Fruit fly (Drosophila melanogaster) whole organism, prepupa: Measurements from ENCODE around the gene Chmp1.

ENCODE experiments used
- Blimp-1 ChIP-seq: fragments of 200-800 bp; sonication (Bioruptor generic); optimal IDR thresholded peaks from 3 replicates; lab custom pipeline; 2017; ENCODE audit warnings: missing biosample characterization, missing genetic modification characterization, mild to moderate bottlenecking, moderate library complexity, missing genetic modification reagents
- CG10631 ChIP-seq: fragments of 200-800 bp; sonication (Bioruptor generic); optimal IDR thresholded peaks from 2 replicates; lab custom pipeline; 2016; ENCODE audit warnings: missing biosample characterization, missing genetic modification characterization
- CG10669 ChIP-seq: fragments of 200-800 bp; sonication (Bioruptor generic); optimal IDR thresholded peaks from 3 replicates; lab custom pipeline; 2018; ENCODE audit warnings: missing biosample characterization, mild to moderate bottlenecking, missing genetic modification characterization, moderate library complexity
- CG11294 ChIP-seq: fragments of 200-800 bp; sonication (Bioruptor generic); IDR thresholded peaks from 2 replicates; pipeline ENCODE4 v1.3.6; 2022; ENCODE audit warnings: missing biosample characterization, missing genetic modification characterization
- CG11762 ChIP-seq: fragments of 200-800 bp; sonication (Bioruptor generic); optimal IDR thresholded peaks from 3 replicates; lab custom pipeline; 2016; ENCODE audit warnings: missing biosample characterization, missing genetic modification characterization; ENCODE audit not compliant: insufficient read depth
- CG15336 ChIP-seq: fragments of 200-800 bp; sonication (Bioruptor generic); IDR thresholded peaks from 2 replicates; pipeline ENCODE4 v1.3.6; 2022; ENCODE audit warnings: missing biosample characterization, missing genetic modification characterization
- CG1621 ChIP-seq: fragments of 200-800 bp; sonication (Bioruptor generic); optimal IDR thresholded peaks from 3 replicates; lab custom pipeline; 2018; ENCODE audit warnings: missing biosample characterization, mild to moderate bottlenecking, missing genetic modification characterization
- CG16779 ChIP-seq: fragments of 200-800 bp; sonication (Bioruptor generic); optimal IDR thresholded peaks from 3 replicates; lab custom pipeline; 2017; ENCODE audit warnings: missing biosample characterization, mild to moderate bottlenecking, missing genetic modification characterization
- CG32006 ChIP-seq: fragments of 200-800 bp; sonication (Bioruptor generic); optimal IDR thresholded peaks from 3 replicates; lab custom pipeline; 2017; ENCODE audit warnings: missing biosample characterization, mild to moderate bottlenecking, missing genetic modification characterization
- CG3919 ChIP-seq: fragments of 200-800 bp; sonication (Bioruptor generic); optimal IDR thresholded peaks from 3 replicates; lab custom pipeline; 2016; ENCODE audit warnings: missing biosample characterization, missing genetic modification characterization
- CG4318 ChIP-seq: fragments of 200-800 bp; sonication (Bioruptor generic); optimal IDR thresholded peaks from 3 replicates; lab custom pipeline; 2017; ENCODE audit warnings: missing biosample characterization, mild to moderate bottlenecking, missing genetic modification characterization
- CG6163 ChIP-seq: fragments of 200-800 bp; sonication (Bioruptor generic); IDR thresholded peaks from 3 replicates; pipeline ENCODE4 v1.3.6; 2022; ENCODE audit warnings: missing biosample characterization, missing genetic modification characterization
- CG6276 ChIP-seq: fragments of 200-800 bp; sonication (Bioruptor generic); optimal IDR thresholded peaks from 2 replicates; lab custom pipeline; 2017; ENCODE audit warnings: missing biosample characterization, mild to moderate bottlenecking, missing genetic modification characterization
- CG6792 ChIP-seq: fragments of 200-800 bp; sonication (Bioruptor generic); optimal IDR thresholded peaks from 3 replicates; lab custom pipeline; 2016; ENCODE audit warnings: missing biosample characterization, missing genetic modification characterization
- CG6808 ChIP-seq: fragments of 200-800 bp; sonication (Bioruptor generic); optimal IDR thresholded peaks from 3 replicates; lab custom pipeline; 2017; ENCODE audit warnings: missing biosample characterization, missing genetic modification characterization, mild to moderate bottlenecking, moderate library complexity, missing genetic modification reagents
- CG6854 ChIP-seq: fragments of 200-800 bp; sonication (Bioruptor generic); optimal IDR thresholded peaks from 2 replicates; lab custom pipeline; 2017; ENCODE audit warnings: missing biosample characterization, mild to moderate bottlenecking, missing genetic modification characterization
- CG8119 ChIP-seq: fragments of 200-800 bp; sonication (Bioruptor generic); IDR thresholded peaks from 3 replicates; pipeline ENCODE4 v1.3.6; 2022; ENCODE audit warnings: missing biosample characterization, missing genetic modification characterization
- CG8632 ChIP-seq: fragments of 200-800 bp; sonication (Bioruptor generic); optimal IDR thresholded peaks from 3 replicates; lab custom pipeline; 2016; ENCODE audit warnings: missing biosample characterization, missing genetic modification characterization
- CG9139 ChIP-seq: fragments of 200-800 bp; sonication (Bioruptor generic); optimal IDR thresholded peaks from 3 replicates; lab custom pipeline; 2017; ENCODE audit warnings: missing biosample characterization, mild to moderate bottlenecking, missing genetic modification characterization
- Eip75B ChIP-seq: fragments of 200-800 bp; sonication (Bioruptor generic); optimal IDR thresholded peaks from 3 replicates; lab custom pipeline; 2016; ENCODE audit warnings: missing biosample characterization, missing genetic modification characterization
- Eip78C ChIP-seq: fragments of 200-800 bp; sonication (Bioruptor generic); peaks from one replicate; lab custom pipeline; 2016; ENCODE audit warnings: missing biosample characterization, missing genetic modification characterization
- Eip93F ChIP-seq: fragments of 200-800 bp; sonication (Bioruptor generic); optimal IDR thresholded peaks from 2 replicates; lab custom pipeline; 2016; ENCODE audit warnings: missing biosample characterization, mild to moderate bottlenecking, missing genetic modification characterization
- Ets21C ChIP-seq: fragments of 200-800 bp; sonication (Bioruptor generic); optimal IDR thresholded peaks from 3 replicates; lab custom pipeline; 2016; ENCODE audit warnings: missing biosample characterization, missing genetic modification characterization
- Ets96B ChIP-seq: fragments of 200-800 bp; optimal IDR thresholded peaks from 2 replicates; lab custom pipeline; 2019; ENCODE audit warnings: missing biosample characterization, mild to moderate bottlenecking, missing genetic modification characterization, moderate library complexity
- Hr38 ChIP-seq: sonication (Bioruptor generic); optimal IDR thresholded peaks from 2 replicates; lab custom pipeline; 2016; ENCODE audit warnings: missing biosample characterization, missing genetic modification characterization
- Hr39 ChIP-seq: fragments of 200-800 bp; sonication (Bioruptor generic); optimal IDR thresholded peaks from 2 replicates; lab custom pipeline; 2016; ENCODE audit warnings: missing biosample characterization, missing genetic modification characterization
- Hr4 ChIP-seq: fragments of 200-800 bp; sonication (Bioruptor generic); optimal IDR thresholded peaks from 3 replicates; lab custom pipeline; 2016; ENCODE audit warnings: missing biosample characterization, missing genetic modification characterization
- Met ChIP-seq: fragments of 200-800 bp; sonication (Bioruptor generic); optimal IDR thresholded peaks from 3 replicates; lab custom pipeline; 2016; ENCODE audit warnings: missing biosample characterization, missing genetic modification characterization
- OdsH ChIP-seq: fragments of 200-800 bp; sonication (Bioruptor generic); optimal IDR thresholded peaks from 3 replicates; lab custom pipeline; 2016; ENCODE audit warnings: missing biosample characterization, missing genetic modification characterization
- Sox102F ChIP-seq: fragments of 200-800 bp; sonication (Bioruptor generic); optimal IDR thresholded peaks from 2 replicates; lab custom pipeline; 2016; ENCODE audit warnings: missing biosample characterization, mild to moderate bottlenecking, missing genetic modification characterization
- acj6 ChIP-seq: fragments of 200-800 bp; sonication (Bioruptor generic); optimal IDR thresholded peaks from 3 replicates; lab custom pipeline; 2016; ENCODE audit warnings: missing biosample characterization, missing genetic modification characterization
- cyc ChIP-seq: fragments of 200-800 bp; sonication (Bioruptor generic); optimal IDR thresholded peaks from 3 replicates; lab custom pipeline; 2016; ENCODE audit warnings: missing biosample characterization, missing genetic modification characterization
- dac ChIP-seq: fragments of 200-800 bp; sonication (Bioruptor generic); optimal IDR thresholded peaks from 2 replicates; lab custom pipeline; 2017; ENCODE audit warnings: missing biosample characterization, mild to moderate bottlenecking, missing genetic modification characterization
- dsx ChIP-seq: fragments of 200-800 bp; optimal IDR thresholded peaks from 3 replicates; lab custom pipeline; 2019; ENCODE audit warnings: missing biosample characterization, mild to moderate bottlenecking, missing genetic modification characterization, moderate library complexity; ENCODE audit not compliant: poor library complexity, severe bottlenecking
- eg ChIP-seq: fragments of 200-800 bp; sonication (Bioruptor generic); IDR thresholded peaks from 3 replicates; pipeline ENCODE4 v1.3.6; 2022; ENCODE audit warnings: missing biosample characterization, missing genetic modification characterization
- esn ChIP-seq: fragments of 200-800 bp; sonication (Bioruptor generic); optimal IDR thresholded peaks from 2 replicates; lab custom pipeline; 2016; ENCODE audit warnings: missing biosample characterization, mild to moderate bottlenecking, missing genetic modification characterization, moderate library complexity
- fd59A ChIP-seq: fragments of 200-800 bp; sonication (Bioruptor generic); optimal IDR thresholded peaks from 2 replicates; lab custom pipeline; 2017; ENCODE audit warnings: missing biosample characterization, mild to moderate bottlenecking, missing genetic modification characterization, missing genetic modification reagents
- fd85E ChIP-seq: fragments of 200-800 bp; sonication (Bioruptor generic); optimal IDR thresholded peaks from 3 replicates; lab custom pipeline; 2016; ENCODE audit warnings: missing biosample characterization, missing genetic modification characterization
- fkh ChIP-seq: fragments of 200-800 bp; sonication (Bioruptor generic); optimal IDR thresholded peaks from 3 replicates; lab custom pipeline; 2017; ENCODE audit warnings: missing biosample characterization, mild to moderate bottlenecking, missing genetic modification characterization, moderate library complexity
- lz ChIP-seq: fragments of 200-800 bp; sonication (Bioruptor generic); optimal IDR thresholded peaks from 3 replicates; lab custom pipeline; 2016; ENCODE audit warnings: missing biosample characterization, missing genetic modification characterization
- net ChIP-seq: fragments of 200-800 bp; sonication (Bioruptor generic); optimal IDR thresholded peaks from 3 replicates; lab custom pipeline; 2016; ENCODE audit warnings: missing biosample characterization, missing genetic modification characterization
- pdm3 ChIP-seq: fragments of 200-800 bp; sonication (Bioruptor generic); optimal IDR thresholded peaks from 3 replicates; lab custom pipeline; 2016; ENCODE audit warnings: missing biosample characterization, missing genetic modification characterization
- spab ChIP-seq: fragments of 200-800 bp; sonication (Bioruptor generic); optimal IDR thresholded peaks from 2 replicates; lab custom pipeline; 2017; ENCODE audit warnings: missing biosample characterization, mild to moderate bottlenecking, missing genetic modification characterization, missing genetic modification reagents
- ss ChIP-seq, 2 experiments: fragments of 200-800 bp; sonication (Bioruptor generic); optimal IDR thresholded peaks; 2 replicates in 1 of 2; 3 replicates in 1 of 2; lab custom pipeline; 2017 to 2018; ENCODE audit warnings: mild to moderate bottlenecking in 2 of 2, missing biosample characterization in 2 of 2, missing genetic modification characterization in 2 of 2, moderate library complexity in 1 of 2
- svp ChIP-seq: fragments of 200-800 bp; sonication (Bioruptor generic); peaks from one replicate; lab custom pipeline; 2016; ENCODE audit warnings: missing biosample characterization, missing genetic modification characterization
- topi ChIP-seq: fragments of 200-800 bp; sonication (Bioruptor generic); optimal IDR thresholded peaks from 3 replicates; lab custom pipeline; 2016; ENCODE audit warnings: missing biosample characterization, missing genetic modification characterization
- vri ChIP-seq: fragments of 200-800 bp; sonication (Bioruptor generic); optimal IDR thresholded peaks from 3 replicates; lab custom pipeline; 2016; ENCODE audit warnings: missing biosample characterization, mild to moderate bottlenecking, missing genetic modification characterization

Gene Chmp1

dm6 chr3L:18681550-18682217 is 2.2 kb downstream of the Chmp1 start, which contains the start of the genes Sgf11 and CG32202 (continued):
- TF ChIP-seq CG8119 (GFP tag; lab: Robert Waterston, UW) (no peak), CG6276 (no peak), fd85E (GFP tag; lab: Kevin White, UChicago) (no peak), vri (GFP tag; lab: Kevin White, UChicago) (no peak), CG11294 (no peak), svp (peak; percentile 58), CG15336 (GFP tag; lab: Robert Waterston, UW) (peak; percentile 68), net (GFP tag; lab: Kevin White, UChicago) (no peak), Eip78C (GFP tag; lab: Kevin White, UChicago) (peak; percentile 51)

dm6 chr3L:18675363-18675866 is 8.4 kb downstream of the Chmp1 start, which contains the start of the genes GNBP2 and GNBP1:
GNBP2 (minus strand) TSS chr3L:18675413.
GNBP1 (plus strand) TSS chr3L:18675800.
- TF ChIP-seq OdsH (GFP tag; lab: Kevin White, UChicago): peak; percentile 88
- TF ChIP-seq CG32006 (GFP tag; lab: Kevin White, UChicago): peak; percentile 90
- TF ChIP-seq CG1621: peak; percentile 32
- peak; percentile 88 for TF ChIP-seq topi (GFP tag; lab: Kevin White, UChicago)
- TF ChIP-seq CG10669: peak; percentile 84
- TF ChIP-seq fkh: no peak
- TF ChIP-seq vri (GFP tag; lab: Kevin White, UChicago): no peak
- TF ChIP-seq CG11762 (GFP tag; lab: Kevin White, UChicago): peak; percentile 84
- peak; percentile 88 for TF ChIP-seq CG6792 (GFP tag; lab: Kevin White, UChicago)
- peak; percentile 51 for TF ChIP-seq Ets21C
- TF ChIP-seq CG16779 (tag; lab: Kevin White, UChicago): no peak
- TF ChIP-seq Hr4 (GFP tag; lab: Kevin White, UChicago): peak; percentile 77
- no peak for TF ChIP-seq Eip75B
- peak; percentile 85 for TF ChIP-seq cyc (GFP tag; lab: Kevin White, UChicago)
- TF ChIP-seq CG4318 (GFP tag; lab: Kevin White, UChicago): peak; percentile 55
- TF ChIP-seq CG8119 (GFP tag; lab: Robert Waterston, UW): peak; percentile 95
- TF ChIP-seq dsx: peak; percentile 71
- no peak for TF ChIP-seq CG6854 (GFP tag; lab: Kevin White, UChicago)
- no peak for TF ChIP-seq dac (GFP tag; lab: Kevin White, UChicago)
- TF ChIP-seq Eip78C (GFP tag; lab: Kevin White, UChicago): peak; percentile 97
- peak; percentile 87 for TF ChIP-seq Met
- peak; percentile 96 for TF ChIP-seq CG15336 (GFP tag; lab: Robert Waterston, UW)
- no peak for TF ChIP-seq pdm3 (GFP tag; lab: Kevin White, UChicago)
- peak; percentile 85 for TF ChIP-seq acj6 (GFP tag; lab: Kevin White, UChicago)
- peak; percentile 50 for TF ChIP-seq Hr39 (GFP tag; lab: Kevin White, UChicago)
- peak; percentile 37 for TF ChIP-seq Eip93F
- peak; percentile 51 for TF ChIP-seq fd59A
- TF ChIP-seq CG10631 (GFP tag; lab: Kevin White, UChicago): peak; percentile 88
- peak; percentile 72 for TF ChIP-seq spab
- TF ChIP-seq CG11294: peak; percentile 92
- TF ChIP-seq Sox102F: peak; percentile 80
- no peak for TF ChIP-seq Hr38 (GFP tag; lab: Kevin White, UChicago)
- peak; percentile 97 for TF ChIP-seq eg (GFP tag; lab: Robert Waterston, UW)
- TF ChIP-seq CG6808 (GFP tag; lab: Kevin White, UChicago): no peak
- TF ChIP-seq lz: peak; percentile 79
- no peak for TF ChIP-seq fd85E (GFP tag; lab: Kevin White, UChicago)
- peak; percentile 40 for TF ChIP-seq CG9139 (GFP tag; lab: Kevin White, UChicago)
- TF ChIP-seq CG3919 (GFP tag; lab: Kevin White, UChicago): peak; percentile 93
- peak; percentile 90 for TF ChIP-seq svp
- peak; percentile 92 for TF ChIP-seq esn
- peak; percentile 90; the same call in 2 of the 3 replicates for TF ChIP-seq CG6163
- peak; percentile 64 for TF ChIP-seq Blimp-1 (GFP tag; lab: Kevin White, UChicago)
- TF ChIP-seq ss (GFP tag; optimal IDR thresholded peaks at IDR 0.05; lab: Kevin White, UChicago): peak in 1 of 2 experiments; percentile 70
- TF ChIP-seq CG8632: peak; percentile 91
- peak; percentile 83 for TF ChIP-seq Ets96B (tag; lab: Kevin White, UChicago)
